Fruit fly (Drosophila melanogaster): ENCODE results near the gene CG9289.

dm6 chr2L:8707522-8707921 lies 23.3 kb upstream of the CG9289 start:
- TF ChIP-seq fd96Ca (GFP tag; IDR thresholded peaks at IDR 0.05) (no peak), CG8301 (tag; optimal IDR thresholded peaks at IDR 0.05) (no peak), CG8159 (tag; optimal IDR thresholded peaks at IDR 0.05) (no peak), CG32121 (GFP tag; IDR thresholded peaks at IDR 0.05) (no peak), CG10348 (GFP tag; IDR thresholded peaks at IDR 0.05) (no peak), CG12605 (GFP tag; IDR thresholded peaks at IDR 0.05) (no peak), CG15710 (tag; optimal IDR thresholded peaks at IDR 0.05) (no peak), CG13204 (GFP tag; optimal IDR thresholded peaks at IDR 0.05) (no peak), Ets98B (GFP tag; IDR thresholded peaks at IDR 0.05) (no peak), EcR (GFP tag; optimal IDR thresholded peaks at IDR 0.05) (no peak), rn (GFP tag; IDR thresholded peaks at IDR 0.05) (no peak), Pif1B (GFP tag; optimal IDR thresholded peaks at IDR 0.05) (no peak), CG9948 (tag; optimal IDR thresholded peaks at IDR 0.05) (no peak)

All from whole organism, pupa.